Fruit fly (Drosophila melanogaster) whole organism, adult: Measurements from ENCODE around the gene CG6761.
A peak's percentile ranks its signal among the peaks of the same experiment; 100 is the strongest.

Experiments used
- CG11617 ChIP-seq: fragments of 200-800 bp; sonication (Bioruptor generic); optimal IDR thresholded peaks from 2 replicates; lab custom pipeline; 2017; ENCODE audit warnings: mild to moderate bottlenecking, missing biosample characterization, missing genetic modification reagents, missing genetic modification characterization
- CG12768 ChIP-seq: fragments of 200-800 bp; sonication (Bioruptor generic); optimal IDR thresholded peaks from 2 replicates; lab custom pipeline; 2017; ENCODE audit warnings: missing biosample characterization, missing genetic modification characterization, mild to moderate bottlenecking, moderate library complexity, missing genetic modification reagents
- CG14711 ChIP-seq: fragments of 200-800 bp; sonication (Bioruptor generic); optimal IDR thresholded peaks from 2 replicates; lab custom pipeline; 2018; ENCODE audit warnings: missing biosample characterization, mild to moderate bottlenecking, missing genetic modification characterization, moderate library complexity
- CG1620 ChIP-seq: fragments of 200-800 bp; sonication (Bioruptor generic); optimal IDR thresholded peaks from 2 replicates; lab custom pipeline; 2016; ENCODE audit warnings: missing biosample characterization, missing genetic modification characterization
- CG33017 ChIP-seq: fragments of 200-800 bp; sonication (Bioruptor generic); optimal IDR thresholded peaks from 2 replicates; lab custom pipeline; 2018; ENCODE audit warnings: missing biosample characterization, mild to moderate bottlenecking, missing genetic modification characterization, moderate library complexity
- CG5204 ChIP-seq: fragments of 200-800 bp; sonication (Bioruptor generic); optimal IDR thresholded peaks from 2 replicates; lab custom pipeline; 2016; ENCODE audit warnings: missing biosample characterization, missing genetic modification characterization
- CG7045 ChIP-seq: fragments of 200-800 bp; sonication (Bioruptor generic); optimal IDR thresholded peaks from 2 replicates; lab custom pipeline; 2017; ENCODE audit warnings: missing biosample characterization, mild to moderate bottlenecking, missing genetic modification characterization
- CG7101 ChIP-seq: fragments of 200-800 bp; sonication (Bioruptor generic); optimal IDR thresholded peaks from 2 replicates; lab custom pipeline; 2018; ENCODE audit warnings: missing biosample characterization, mild to moderate bottlenecking, missing genetic modification characterization, moderate library complexity
- Clk ChIP-seq: fragments of 200-800 bp; sonication (Bioruptor generic); optimal IDR thresholded peaks from 2 replicates; lab custom pipeline; 2017; ENCODE audit warnings: missing biosample characterization, missing genetic modification characterization
- Crg-1 ChIP-seq: fragments of 200-800 bp; sonication (Bioruptor generic); optimal IDR thresholded peaks from 2 replicates; lab custom pipeline; 2016; ENCODE audit warnings: missing biosample characterization, missing genetic modification characterization
- Hr96 ChIP-seq: fragments of 200-800 bp; sonication (Bioruptor generic); optimal IDR thresholded peaks from 2 replicates; lab custom pipeline; 2016; ENCODE audit warnings: missing biosample characterization, missing genetic modification characterization
- Mnt ChIP-seq: fragments of 200-800 bp; sonication (Bioruptor generic); optimal IDR thresholded peaks from 2 replicates; lab custom pipeline; 2016; ENCODE audit warnings: missing biosample characterization, mild to moderate bottlenecking, missing genetic modification characterization
- bab1 ChIP-seq: fragments of 200-800 bp; sonication (Bioruptor generic); optimal IDR thresholded peaks from 3 replicates; lab custom pipeline; 2019; ENCODE audit warnings: missing biosample characterization, mild to moderate bottlenecking, missing genetic modification characterization, moderate library complexity
- cic ChIP-seq: fragments of 200-800 bp; sonication (Bioruptor generic); optimal IDR thresholded peaks from 2 replicates; lab custom pipeline; 2017; ENCODE audit warnings: missing biosample characterization, mild to moderate bottlenecking, missing genetic modification characterization, moderate library complexity
- cnc ChIP-seq, 2 experiments: fragments of >200 bp; optimal IDR thresholded peaks; 2 replicates each; lab custom pipeline; 2017
- kay ChIP-seq: fragments of 200-800 bp; sonication (Bioruptor generic); peaks from one replicate; lab custom pipeline; 2016; ENCODE audit warnings: missing biosample characterization, missing genetic modification characterization, borderline replicate concordance
- ovo ChIP-seq: fragments of 200-800 bp; sonication (Bioruptor generic); optimal IDR thresholded peaks from 2 replicates; lab custom pipeline; 2016; ENCODE audit warnings: missing biosample characterization, missing genetic modification characterization
- pad ChIP-seq: fragments of 200-800 bp; sonication (Bioruptor generic); optimal IDR thresholded peaks from 3 replicates; lab custom pipeline; 2017; ENCODE audit warnings: missing biosample characterization, missing genetic modification characterization, mild to moderate bottlenecking, moderate library complexity, missing genetic modification reagents
- tj ChIP-seq: fragments of 200-800 bp; sonication (Bioruptor generic); optimal IDR thresholded peaks from 3 replicates; lab custom pipeline; 2017; ENCODE audit warnings: missing biosample characterization, mild to moderate bottlenecking, missing genetic modification characterization, moderate library complexity
- toe ChIP-seq: fragments of 200-800 bp; sonication (Bioruptor generic); optimal IDR thresholded peaks from 2 replicates; lab custom pipeline; 2016; ENCODE audit warnings: missing biosample characterization, missing genetic modification characterization

CG6761 gene

dm6 chr3L:9703495-9703894, at the start of gene CG6761:
Gene CG6761, minus strand, starts transcription at chr3L:9703595.
- no peak for TF ChIP-seq pad (GFP tag; lab: Kevin White, UChicago)
- no peak for TF ChIP-seq ovo (GFP tag; lab: Kevin White, UChicago)
- TF ChIP-seq CG11617 (GFP tag; lab: Kevin White, UChicago), result no peak
- no peak for TF ChIP-seq cnc (optimal IDR thresholded peaks at IDR 0.05; lab: Kevin White, UChicago)
- TF ChIP-seq Crg-1 (GFP tag; lab: Kevin White, UChicago), result no peak
- no peak for TF ChIP-seq CG7045
- TF ChIP-seq CG1620, result no peak
- no peak for TF ChIP-seq Mnt (GFP tag; lab: Kevin White, UChicago)
- no peak for TF ChIP-seq Clk (GFP tag; lab: Kevin White, UChicago)
- no peak for TF ChIP-seq CG7101 (tag; lab: Kevin White, UChicago)
- TF ChIP-seq CG12768 (GFP tag; lab: Kevin White, UChicago), result no peak
- TF ChIP-seq bab1, result no peak
- TF ChIP-seq kay (GFP tag; lab: Kevin White, UChicago), result no peak

- TF ChIP-seq CG12768 (GFP tag; lab: Kevin White, UChicago) (no peak), Crg-1 (GFP tag; lab: Kevin White, UChicago) (no peak), pad (GFP tag; lab: Kevin White, UChicago) (no peak), cnc (optimal IDR thresholded peaks at IDR 0.05; lab: Kevin White, UChicago) (no peak), toe (no peak), CG5204 (GFP tag; lab: Kevin White, UChicago) (no peak), bab1 (no peak), CG33017 (no peak), CG7101 (tag; lab: Kevin White, UChicago) (no peak), tj (GFP tag; lab: Kevin White, UChicago) (no peak), kay (GFP tag; lab: Kevin White, UChicago) (no peak), ovo (GFP tag; lab: Kevin White, UChicago) (no peak), Mnt (GFP tag; lab: Kevin White, UChicago) (no peak), cic (GFP tag; lab: Kevin White, UChicago) (no peak), CG7045 (no peak), Hr96 (GFP tag; lab: Kevin White, UChicago) (no peak), CG11617 (GFP tag; lab: Kevin White, UChicago) (no peak), Clk (GFP tag; lab: Kevin White, UChicago) (no peak)
Observed at dm6 chr3L:9751625-9752024, 48.2 kb upstream of the CG6761 start.

dm6 chr3L:9745393-9745792, 42.0 kb upstream of the CG6761 start:
- TF ChIP-seq CG5204 (GFP tag; lab: Kevin White, UChicago) (no peak), CG7045 (no peak), CG12768 (GFP tag; lab: Kevin White, UChicago) (no peak), Crg-1 (GFP tag; lab: Kevin White, UChicago) (no peak), Clk (GFP tag; lab: Kevin White, UChicago) (no peak), cic (GFP tag; lab: Kevin White, UChicago) (no peak), CG7101 (tag; lab: Kevin White, UChicago) (no peak), CG33017 (no peak), CG14711 (tag; lab: Kevin White, UChicago) (no peak), pad (GFP tag; lab: Kevin White, UChicago) (no peak), toe (no peak), cnc (optimal IDR thresholded peaks at IDR 0.05; lab: Kevin White, UChicago) (no peak), Mnt (GFP tag; lab: Kevin White, UChicago) (no peak), ovo (GFP tag; lab: Kevin White, UChicago) (no peak), CG11617 (GFP tag; lab: Kevin White, UChicago) (no peak), kay (GFP tag; lab: Kevin White, UChicago) (no peak), bab1 (no peak), Hr96 (GFP tag; lab: Kevin White, UChicago) (no peak), tj (GFP tag; lab: Kevin White, UChicago) (no peak), CG1620 (no peak)

- TF ChIP-seq CG11617 (GFP tag; lab: Kevin White, UChicago) (no peak), CG7101 (tag; lab: Kevin White, UChicago) (peak; percentile 30), kay (GFP tag; lab: Kevin White, UChicago) (no peak), toe (no peak), pad (GFP tag; lab: Kevin White, UChicago) (peak; percentile 47), bab1 (peak; percentile 86), CG14711 (tag; lab: Kevin White, UChicago) (peak; percentile 52)
Observed at dm6 chr3L:9744060-9744549, 40.7 kb upstream of the CG6761 start.

- TF ChIP-seq tj (GFP tag; lab: Kevin White, UChicago), result no peak
- no peak for TF ChIP-seq toe
- no peak for TF ChIP-seq CG1620
Observed at dm6 chr3L:9742342-9742741, 38.9 kb upstream of the CG6761 start.

dm6 chr3L:9739629-9740028, 36.2 kb upstream of the CG6761 start:
- TF ChIP-seq Hr96 (GFP tag; lab: Kevin White, UChicago) (no peak), CG33017 (peak; percentile 16), kay (GFP tag; lab: Kevin White, UChicago) (peak; percentile 13)

- TF ChIP-seq Mnt (GFP tag; lab: Kevin White, UChicago) (no peak), CG12768 (GFP tag; lab: Kevin White, UChicago) (no peak), Hr96 (GFP tag; lab: Kevin White, UChicago) (no peak), pad (GFP tag; lab: Kevin White, UChicago) (no peak), cnc (optimal IDR thresholded peaks at IDR 0.05; lab: Kevin White, UChicago) (no peak), ovo (GFP tag; lab: Kevin White, UChicago) (no peak), kay (GFP tag; lab: Kevin White, UChicago) (no peak), CG1620 (no peak), CG7045 (no peak), CG7101 (tag; lab: Kevin White, UChicago) (no peak), Crg-1 (GFP tag; lab: Kevin White, UChicago) (no peak), CG5204 (GFP tag; lab: Kevin White, UChicago) (no peak), toe (no peak), cic (GFP tag; lab: Kevin White, UChicago) (no peak)
Observed at dm6 chr3L:9733563-9733962, 30.2 kb upstream of the CG6761 start, which contains the start of gene CG6749. Gene CG6749, minus strand, starts transcription at chr3L:9733807.
